Worm (Caenorhabditis elegans): Measurements from ENCODE around the gene B0416.10.

ce11 chrX:9298846-9299245, 24.4 kb upstream of the B0416.10 start, which contains the start of gene B0416.2:
- TF ChIP-seq T22C8.4 (GFP tag; IDR thresholded peaks at IDR 0.05), result no peak
- TF ChIP-seq med-1 (GFP tag; optimal IDR thresholded peaks at IDR 0.05; ENCODE audit: insufficient read depth), result no peak
- no peak for TF ChIP-seq flt-1 (GFP tag; IDR thresholded peaks at IDR 0.05)
- no peak for TF ChIP-seq ztf-29 (GFP tag; IDR thresholded peaks at IDR 0.05)
- no peak for TF ChIP-seq klf-2 (GFP tag; conservative IDR thresholded peaks at IDR 0.05)
- no peak for TF ChIP-seq tab-1 (GFP tag; IDR thresholded peaks at IDR 0.05)
